Worm (Caenorhabditis elegans) whole organism, mixed stage, embryonic: ENCODE data around the gene R10E4.6.

Experiments used
- M03D4.4 ChIP-seq: sonication (generic microtip); optimal IDR thresholded peaks from 2 replicates; lab custom pipeline; 2017; ENCODE audit warnings: mild to moderate bottlenecking, missing genetic modification characterization, missing compliant biosample characterization
- blmp-1 ChIP-seq: fragments of 150-350 bp; optimal IDR thresholded peaks from 2 replicates; lab custom pipeline; 2014; ENCODE audit warnings: missing biosample characterization, missing genetic modification characterization
- ceh-39 ChIP-seq: fragments of 150-350 bp; optimal IDR thresholded peaks from 2 replicates; lab custom pipeline; 2014; ENCODE audit warnings: missing biosample characterization, missing genetic modification characterization
- ceh-43 ChIP-seq: fragments of 200-800 bp; sonication (Bioruptor generic); optimal IDR thresholded peaks from 2 replicates; lab custom pipeline; 2018; ENCODE audit warnings: mild to moderate bottlenecking, missing genetic modification characterization, moderate library complexity, missing compliant biosample characterization
- ceh-83 ChIP-seq: fragments of 200-800 bp; sonication (Bioruptor generic); optimal IDR thresholded peaks from 2 replicates; lab custom pipeline; 2018; ENCODE audit warnings: mild to moderate bottlenecking, missing genetic modification characterization, missing compliant biosample characterization
- ces-1 ChIP-seq: fragments of 150-350 bp; optimal IDR thresholded peaks from 2 replicates; lab custom pipeline; 2014; ENCODE audit warnings: missing biosample characterization, missing genetic modification reagents, missing genetic modification characterization
- cnd-1 ChIP-seq: fragments of 200-800 bp; sonication (Bioruptor generic); optimal IDR thresholded peaks from 2 replicates; lab custom pipeline; 2018; ENCODE audit warnings: mild to moderate bottlenecking, missing genetic modification characterization, missing compliant biosample characterization
- drap-1 ChIP-seq: fragments of 200-800 bp; sonication (Bioruptor generic); optimal IDR thresholded peaks from 3 replicates; lab custom pipeline; 2018; ENCODE audit warnings: mild to moderate bottlenecking, missing genetic modification characterization, missing compliant biosample characterization
- elt-1 ChIP-seq: sonication (generic microtip); optimal IDR thresholded peaks from 2 replicates; lab custom pipeline; 2017; ENCODE audit warnings: missing genetic modification characterization, mild to moderate bottlenecking, missing compliant biosample characterization, antibody characterized with exemption, moderate library complexity, borderline replicate concordance; ENCODE audit not compliant: insufficient read depth
- elt-3 ChIP-seq: fragments of 150-350 bp; optimal IDR thresholded peaks from 2 replicates; lab custom pipeline; 2014; ENCODE audit warnings: missing biosample characterization, missing genetic modification characterization
- flh-1 ChIP-seq: fragments of 200-800 bp; sonication (Bioruptor generic); optimal IDR thresholded peaks from 2 replicates; lab custom pipeline; 2018; ENCODE audit warnings: mild to moderate bottlenecking, missing genetic modification characterization, moderate library complexity, missing compliant biosample characterization
- ham-2 ChIP-seq: fragments of 200-800 bp; sonication (Bioruptor generic); optimal IDR thresholded peaks from 2 replicates; lab custom pipeline; 2018; ENCODE audit warnings: mild to moderate bottlenecking, missing genetic modification characterization, missing compliant biosample characterization
- hlh-1 ChIP-seq: fragments of 150-350 bp; optimal IDR thresholded peaks from 2 replicates; lab custom pipeline; 2014; ENCODE audit warnings: missing biosample characterization, missing genetic modification reagents, missing genetic modification characterization
- lin-13 ChIP-seq: fragments of 150-350 bp; optimal IDR thresholded peaks from 2 replicates; lab custom pipeline; 2014; ENCODE audit warnings: missing biosample characterization, missing genetic modification characterization
- lin-32 ChIP-seq: fragments of 200-800 bp; sonication (Bioruptor generic); optimal IDR thresholded peaks from 2 replicates; lab custom pipeline; 2018; ENCODE audit warnings: mild to moderate bottlenecking, missing genetic modification characterization, missing compliant biosample characterization
- lsy-2 ChIP-seq: fragments of 150-350 bp; optimal IDR thresholded peaks from 2 replicates; lab custom pipeline; 2014; ENCODE audit warnings: missing biosample characterization, missing genetic modification characterization
- mab-5 ChIP-seq: fragments of 150-350 bp; optimal IDR thresholded peaks from 2 replicates; lab custom pipeline; 2014; ENCODE audit warnings: missing biosample characterization, missing genetic modification characterization
- mep-1 ChIP-seq: fragments of 150-350 bp; optimal IDR thresholded peaks from 2 replicates; lab custom pipeline; 2017; ENCODE audit warnings: missing biosample characterization, missing genetic modification reagents, missing genetic modification characterization, inconsistent platforms
- mls-2 ChIP-seq: sonication (generic microtip); optimal IDR thresholded peaks from 2 replicates; lab custom pipeline; 2016; ENCODE audit warnings: mild to moderate bottlenecking, missing genetic modification characterization, moderate library complexity, missing compliant biosample characterization
- nhr-12 ChIP-seq: fragments of 150-350 bp; optimal IDR thresholded peaks from 2 replicates; lab custom pipeline; 2014; ENCODE audit warnings: missing biosample characterization, missing genetic modification characterization
- nhr-2 ChIP-seq: fragments of 150-350 bp; optimal IDR thresholded peaks from 2 replicates; lab custom pipeline; 2014; ENCODE audit warnings: missing biosample characterization, missing genetic modification characterization
- nhr-237 ChIP-seq: fragments of 150-350 bp; optimal IDR thresholded peaks from 2 replicates; lab custom pipeline; 2014; ENCODE audit warnings: missing biosample characterization, missing genetic modification characterization
- nhr-28 ChIP-seq: fragments of 150-350 bp; optimal IDR thresholded peaks from 2 replicates; lab custom pipeline; 2014; ENCODE audit warnings: missing biosample characterization, missing genetic modification characterization
- pha-4 ChIP-seq: fragments of 150-350 bp; optimal IDR thresholded peaks from 2 replicates; lab custom pipeline; 2018; ENCODE audit warnings: missing biosample characterization, missing genetic modification reagents, missing genetic modification characterization
- snpc-4 ChIP-seq: fragments of 150-350 bp; optimal IDR thresholded peaks from 2 replicates; lab custom pipeline; 2014; ENCODE audit warnings: missing biosample characterization, missing genetic modification characterization
- sptf-1 ChIP-seq: sonication (generic microtip); optimal IDR thresholded peaks from 2 replicates; lab custom pipeline; 2017; ENCODE audit warnings: mild to moderate bottlenecking, missing genetic modification characterization, moderate library complexity, missing compliant biosample characterization
- tbx-8 ChIP-seq: fragments of 200-800 bp; sonication (Bioruptor generic); optimal IDR thresholded peaks from 2 replicates; lab custom pipeline; 2018; ENCODE audit warnings: mild to moderate bottlenecking, missing genetic modification characterization, moderate library complexity, missing compliant biosample characterization
- unc-120 ChIP-seq: sonication (generic microtip); optimal IDR thresholded peaks from 2 replicates; lab custom pipeline; 2017; ENCODE audit warnings: missing genetic modification characterization, missing compliant biosample characterization; ENCODE audit not compliant: poor library complexity, severe bottlenecking
- unc-39 ChIP-seq: fragments of 150-350 bp; optimal IDR thresholded peaks from 2 replicates; lab custom pipeline; 2014; ENCODE audit warnings: missing biosample characterization, missing genetic modification characterization
- unc-62 ChIP-seq: fragments of 150-350 bp; optimal IDR thresholded peaks from 2 replicates; lab custom pipeline; 2014; ENCODE audit warnings: missing biosample characterization, missing genetic modification reagents, missing genetic modification characterization
- zip-8 ChIP-seq: fragments of 150-350 bp; optimal IDR thresholded peaks from 2 replicates; lab custom pipeline; 2014; ENCODE audit warnings: missing biosample characterization, missing genetic modification characterization
- ztf-11 ChIP-seq: fragments of 150-350 bp; optimal IDR thresholded peaks from 2 replicates; lab custom pipeline; 2014; ENCODE audit warnings: missing biosample characterization, missing genetic modification characterization

R10E4.6 gene

DNA sequence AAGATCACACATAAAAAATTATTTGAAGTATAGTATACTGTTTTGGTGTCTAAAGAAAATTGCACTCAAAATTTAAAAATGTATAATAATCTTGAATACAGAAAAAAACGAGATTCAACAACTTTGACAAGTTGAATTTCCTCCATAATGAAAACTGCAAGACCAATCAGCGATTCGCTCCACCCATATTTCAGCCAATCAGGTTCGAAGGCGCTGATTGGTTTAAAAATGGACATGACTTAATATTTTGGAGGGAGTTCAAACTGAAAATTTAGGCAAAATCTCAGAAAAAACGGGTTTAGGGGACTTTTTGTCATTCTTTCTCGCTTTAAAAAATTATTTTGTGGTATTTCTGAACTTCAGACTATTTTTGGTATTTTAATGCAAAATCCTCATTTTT, 17.5 kb upstream of the R10E4.6 start:
- no peak for TF ChIP-seq M03D4.4
- TF ChIP-seq tbx-8 (GFP tag; lab: Kevin White, UChicago): no peak
- no peak for TF ChIP-seq mls-2 (tag; lab: Kevin White, UChicago)
- TF ChIP-seq nhr-237 (tag; lab: Kevin White, UChicago): no peak
- no peak for TF ChIP-seq ztf-11 (tag; lab: Kevin White, UChicago)
- TF ChIP-seq sptf-1 (tag; lab: Kevin White, UChicago): no peak
- TF ChIP-seq elt-3 (tag; lab: Kevin White, UChicago): no peak
- no peak for TF ChIP-seq blmp-1 (tag; lab: Kevin White, UChicago)
- no peak for TF ChIP-seq mab-5 (tag; lab: Kevin White, UChicago)
- TF ChIP-seq unc-39 (tag; lab: Kevin White, UChicago): no peak
- no peak for TF ChIP-seq elt-1 (tag; lab: Kevin White, UChicago)
- no peak for TF ChIP-seq snpc-4 (tag; lab: Kevin White, UChicago)

- TF ChIP-seq ceh-83 (GFP tag; lab: Kevin White, UChicago): peak; percentile 71
- TF ChIP-seq M03D4.4: no peak
Observed at ce11 chrIII:4276277-4276676, 16.9 kb upstream of the R10E4.6 start.

DNA sequence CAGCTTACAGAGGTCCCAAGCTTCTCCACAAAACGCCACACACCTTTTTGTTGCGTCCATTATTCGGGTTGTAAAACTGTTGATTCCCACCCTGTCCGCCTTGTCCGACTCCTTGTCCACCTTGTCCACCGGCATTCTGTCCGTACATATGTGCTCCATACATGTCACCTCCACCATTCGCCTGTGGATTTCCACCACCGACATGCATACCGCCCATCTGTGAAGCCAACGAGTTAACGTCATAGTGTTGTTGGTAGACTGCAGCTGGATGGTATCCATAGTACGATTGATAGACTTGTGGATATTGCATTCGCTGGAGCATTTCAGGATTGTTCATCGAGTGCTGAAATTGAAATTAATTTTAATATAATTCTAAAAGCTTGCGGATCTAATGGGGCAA, 15.4 kb upstream of the R10E4.6 start:
- TF ChIP-seq hlh-1 (tag; lab: Kevin White, UChicago): no peak
- no peak for TF ChIP-seq blmp-1 (tag; lab: Kevin White, UChicago)
- peak; percentile 44 for TF ChIP-seq M03D4.4
- TF ChIP-seq sptf-1 (tag; lab: Kevin White, UChicago): no peak
- TF ChIP-seq snpc-4 (tag; lab: Kevin White, UChicago): no peak
- TF ChIP-seq, all 35 proteins: peak for 1

DNA sequence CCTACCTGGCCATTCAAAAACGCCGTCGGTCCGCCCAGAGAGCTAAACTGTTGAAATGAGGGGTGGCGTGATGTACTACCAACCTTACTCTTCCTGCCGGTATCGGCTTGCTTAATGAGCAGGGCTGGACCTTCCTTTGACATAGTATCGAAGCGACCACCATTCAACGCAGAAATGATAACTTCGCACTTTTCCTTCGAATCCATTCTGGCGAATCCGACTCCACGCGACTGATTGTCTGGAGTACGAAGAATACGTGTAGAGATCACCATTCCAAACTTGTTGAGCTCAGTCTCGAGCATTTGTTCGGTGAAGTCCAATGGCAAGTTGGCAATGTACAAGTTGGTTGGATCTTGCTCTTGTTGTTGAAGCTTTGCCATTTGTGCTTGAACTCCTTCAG, 15.0 kb upstream of the R10E4.6 start:
- TF ChIP-seq nhr-28 (tag; lab: Kevin White, UChicago) (no peak), ceh-43 (GFP tag; lab: Kevin White, UChicago) (no peak), nhr-12 (tag; lab: Kevin White, UChicago) (no peak), zip-8 (no peak), M03D4.4 (no peak), cnd-1 (tag; lab: Kevin White, UChicago) (no peak), unc-62 (GFP tag; lab: Kevin White, UChicago) (no peak), pha-4 (no peak), ces-1 (GFP tag; lab: Kevin White, UChicago) (no peak), mls-2 (tag; lab: Kevin White, UChicago) (no peak), lin-32 (GFP tag; lab: Kevin White, UChicago) (no peak), ceh-83 (GFP tag; lab: Kevin White, UChicago) (no peak), lin-13 (tag; lab: Kevin White, UChicago) (no peak), mab-5 (tag; lab: Kevin White, UChicago) (no peak), nhr-2 (tag; lab: Kevin White, UChicago) (no peak), ztf-11 (tag; lab: Kevin White, UChicago) (no peak), sptf-1 (tag; lab: Kevin White, UChicago) (no peak)
- TF ChIP-seq, all 35 proteins: peak for 0

DNA sequence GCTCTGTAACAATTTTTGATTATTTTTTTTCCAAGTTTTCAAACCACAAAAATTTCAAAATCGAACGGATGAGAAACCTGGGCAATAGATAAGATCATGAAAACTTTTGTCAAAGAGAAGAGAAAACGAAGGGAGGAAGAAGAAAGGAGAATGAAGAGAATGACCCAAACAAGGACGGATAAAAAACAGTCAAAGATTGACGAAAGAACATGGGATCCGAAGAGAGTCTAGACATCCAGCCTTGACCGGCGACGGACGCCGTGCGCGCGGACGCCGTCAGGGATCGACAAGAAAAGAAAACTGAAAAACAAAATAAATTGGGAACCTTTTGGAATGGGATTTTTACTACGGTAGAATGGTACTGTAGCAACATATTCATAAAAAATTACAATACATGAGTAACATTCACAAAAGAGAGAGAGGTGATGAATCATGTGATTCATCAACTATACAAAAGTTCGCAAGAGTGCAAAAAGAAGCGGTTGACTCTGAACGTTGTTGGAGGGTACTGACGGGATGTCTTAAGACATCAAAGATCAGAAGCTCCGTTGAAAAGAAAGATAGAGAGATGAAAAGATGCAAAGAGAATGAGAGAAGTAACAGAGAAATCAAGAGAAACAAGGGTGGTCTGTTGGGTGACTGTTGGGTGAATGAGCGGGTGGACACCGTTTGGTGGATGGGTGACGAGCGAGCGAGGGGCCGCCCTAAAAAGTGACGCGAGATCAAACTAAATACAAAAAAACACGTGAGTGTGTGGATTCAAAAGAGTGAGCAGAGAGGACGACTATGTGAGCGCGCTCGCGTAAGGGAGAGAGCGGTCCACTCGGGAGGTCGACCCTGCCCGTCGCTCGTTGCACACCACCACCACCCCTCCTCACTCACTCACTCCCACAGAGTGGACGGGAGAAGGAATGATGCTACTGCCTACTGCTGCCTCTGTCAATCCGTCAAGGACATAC, 12.7 kb upstream of the R10E4.6 start, which contains the start of gene sup-26:
Gene sup-26 (minus strand): TSS at position 10 of the 959 bp plus-strand sequence.
- TF ChIP-seq hlh-1 (tag; lab: Kevin White, UChicago) (peak; percentile 62), M03D4.4 (peak; percentile 73), mab-5 (tag; lab: Kevin White, UChicago) (no peak), unc-120 (tag; lab: Kevin White, UChicago) (peak; percentile 68), lsy-2 (tag; lab: Kevin White, UChicago) (peak; percentile 25), cnd-1 (tag; lab: Kevin White, UChicago) (peak; percentile 49), flh-1 (no peak), snpc-4 (tag; lab: Kevin White, UChicago) (no peak), blmp-1 (tag; lab: Kevin White, UChicago) (no peak), zip-8 (no peak), lin-13 (tag; lab: Kevin White, UChicago) (peak; percentile 13), ceh-39 (tag; lab: Kevin White, UChicago) (peak; percentile 8), ceh-43 (GFP tag; lab: Kevin White, UChicago) (no peak), ham-2 (peak; percentile 58), lin-32 (GFP tag; lab: Kevin White, UChicago) (no peak), mls-2 (tag; lab: Kevin White, UChicago) (peak; percentile 36), elt-1 (tag; lab: Kevin White, UChicago) (no peak), pha-4 (no peak), unc-62 (GFP tag; lab: Kevin White, UChicago) (peak; percentile 67), nhr-2 (tag; lab: Kevin White, UChicago) (no peak), mep-1 (tag; lab: Kevin White, UChicago) (peak; percentile 10), sptf-1 (tag; lab: Kevin White, UChicago) (peak; percentile 45), drap-1 (GFP tag; lab: Kevin White, UChicago) (peak; percentile 35), unc-39 (tag; lab: Kevin White, UChicago) (no peak), elt-3 (tag; lab: Kevin White, UChicago) (no peak)
